Fruit fly (Drosophila melanogaster) whole organism, embryonic: ENCODE results near the gene CG32413.

Experiments used
- BtbVII ChIP-seq: fragments of 200-800 bp; sonication (Bioruptor generic); optimal IDR thresholded peaks from 3 replicates; lab custom pipeline; 2017; ENCODE audit warnings: missing biosample characterization, mild to moderate bottlenecking, missing genetic modification characterization
- CG11560 ChIP-seq: fragments of 200-800 bp; sonication (Bioruptor generic); IDR thresholded peaks from 3 replicates; pipeline ENCODE4 v1.3.6; 2022; ENCODE audit warnings: missing biosample characterization, missing genetic modification characterization
- CG12071 ChIP-seq: fragments of 200-800 bp; sonication (Bioruptor generic); optimal IDR thresholded peaks from 3 replicates; lab custom pipeline; 2018; ENCODE audit warnings: missing biosample characterization, mild to moderate bottlenecking, missing genetic modification characterization
- CG13287 ChIP-seq: fragments of 200-800 bp; sonication (Bioruptor generic); IDR thresholded peaks from 2 replicates; pipeline ENCODE4 v1.3.6; 2022; ENCODE audit warnings: missing biosample characterization, missing genetic modification characterization; ENCODE audit not compliant: partially characterized antibody
- CG15011 ChIP-seq: fragments of 200-800 bp; sonication (Bioruptor generic); optimal IDR thresholded peaks from 3 replicates; lab custom pipeline; 2018; ENCODE audit warnings: missing biosample characterization, mild to moderate bottlenecking, missing genetic modification characterization
- CG17186 ChIP-seq: fragments of 200-800 bp; sonication (Bioruptor generic); optimal IDR thresholded peaks from 3 replicates; lab custom pipeline; 2017; ENCODE audit warnings: missing biosample characterization, missing genetic modification reagents, missing genetic modification characterization
- CG17829 ChIP-seq: fragments of 200-800 bp; optimal IDR thresholded peaks from 2 replicates; lab custom pipeline; 2019; ENCODE audit warnings: missing biosample characterization, mild to moderate bottlenecking, missing genetic modification characterization, moderate library complexity
- CG2120 ChIP-seq: fragments of 200-800 bp; sonication (Bioruptor generic); optimal IDR thresholded peaks from 3 replicates; lab custom pipeline; 2016; ENCODE audit warnings: missing biosample characterization, missing genetic modification characterization
- CG30403 ChIP-seq: fragments of 200-800 bp; sonication (Bioruptor generic); optimal IDR thresholded peaks from 3 replicates; lab custom pipeline; 2016; ENCODE audit warnings: missing biosample characterization, missing genetic modification characterization
- CG32767 ChIP-seq: fragments of 200-800 bp; sonication (Bioruptor generic); IDR thresholded peaks from 2 replicates; pipeline ENCODE4 v1.3.6; 2022; ENCODE audit warnings: missing biosample characterization, missing genetic modification characterization
- CG3995 ChIP-seq: fragments of 200-800 bp; sonication (Bioruptor generic); optimal IDR thresholded peaks from 3 replicates; lab custom pipeline; 2016; ENCODE audit warnings: missing biosample characterization, missing genetic modification characterization
- CG42726 ChIP-seq: fragments of 200-800 bp; sonication (Bioruptor generic); IDR thresholded peaks from 2 replicates; pipeline ENCODE4 v1.3.6; 2022; ENCODE audit warnings: missing biosample characterization, missing genetic modification characterization; ENCODE audit not compliant: partially characterized antibody
- CG7786 ChIP-seq: fragments of 200-800 bp; sonication (Bioruptor generic); optimal IDR thresholded peaks from 2 replicates; lab custom pipeline; 2016; ENCODE audit warnings: missing biosample characterization, missing genetic modification characterization
- CG7839 ChIP-seq: fragments of 200-800 bp; sonication (Bioruptor generic); optimal IDR thresholded peaks from 3 replicates; lab custom pipeline; 2018; ENCODE audit warnings: missing biosample characterization, mild to moderate bottlenecking, missing genetic modification characterization, moderate library complexity
- CG7963 ChIP-seq: fragments of 200-800 bp; sonication (Bioruptor generic); IDR thresholded peaks from 3 replicates; pipeline ENCODE4 v1.3.6; 2022; ENCODE audit warnings: missing biosample characterization, missing genetic modification characterization; ENCODE audit not compliant: partially characterized antibody
- CG8281 ChIP-seq: fragments of 200-800 bp; sonication (Bioruptor generic); optimal IDR thresholded peaks from 2 replicates; lab custom pipeline; 2018; ENCODE audit warnings: missing biosample characterization, mild to moderate bottlenecking, missing genetic modification characterization, moderate library complexity
- Deaf1 ChIP-seq: fragments of 200-800 bp; optimal IDR thresholded peaks from 3 replicates; lab custom pipeline; 2019; ENCODE audit warnings: missing biosample characterization, mild to moderate bottlenecking, missing genetic modification characterization, moderate library complexity
- Ets97D ChIP-seq: fragments of 200-800 bp; sonication (Bioruptor generic); optimal IDR thresholded peaks from 3 replicates; lab custom pipeline; 2016; ENCODE audit warnings: missing biosample characterization, missing genetic modification characterization
- HLH3B ChIP-seq: fragments of 200-800 bp; sonication (Bioruptor generic); IDR thresholded peaks from 2 replicates; pipeline ENCODE4 v1.3.6; 2022; ENCODE audit warnings: missing biosample characterization, missing genetic modification characterization
- HLH54F ChIP-seq: fragments of 200-800 bp; sonication (Bioruptor generic); optimal IDR thresholded peaks from 3 replicates; lab custom pipeline; 2016; ENCODE audit warnings: missing biosample characterization, missing genetic modification characterization
- Hey ChIP-seq: fragments of 200-800 bp; sonication (Bioruptor generic); optimal IDR thresholded peaks from 3 replicates; lab custom pipeline; 2018; ENCODE audit warnings: missing biosample characterization, mild to moderate bottlenecking, missing genetic modification characterization
- Hmr ChIP-seq: fragments of 200-800 bp; sonication (Bioruptor generic); optimal IDR thresholded peaks from 3 replicates; lab custom pipeline; 2017; ENCODE audit warnings: mild to moderate bottlenecking, missing biosample characterization, missing genetic modification reagents, missing genetic modification characterization
- Hr3 ChIP-seq: fragments of 200-800 bp; sonication (Bioruptor generic); optimal IDR thresholded peaks from 3 replicates; lab custom pipeline; 2016; ENCODE audit warnings: missing biosample characterization, missing genetic modification characterization
- Lim3 ChIP-seq: fragments of 200-800 bp; sonication (Bioruptor generic); IDR thresholded peaks from 2 replicates; pipeline ENCODE4 v1.3.6; 2022; ENCODE audit warnings: missing biosample characterization, missing genetic modification characterization
- Lpt ChIP-seq: fragments of >200 bp; optimal IDR thresholded peaks from 2 replicates; lab custom pipeline; 2018; ENCODE audit warnings: missing biosample characterization, missing genetic modification characterization
- MESR4 ChIP-seq: fragments of 200-800 bp; sonication (Bioruptor generic); optimal IDR thresholded peaks from 2 replicates; lab custom pipeline; 2018; ENCODE audit warnings: missing biosample characterization, mild to moderate bottlenecking, missing genetic modification characterization, moderate library complexity
- Max ChIP-seq: fragments of 200-800 bp; sonication (Bioruptor generic); optimal IDR thresholded peaks from 2 replicates; lab custom pipeline; 2016; ENCODE audit warnings: missing biosample characterization, mild to moderate bottlenecking, missing genetic modification characterization
- Mes4 ChIP-seq: fragments of 200-800 bp; sonication (Bioruptor generic); optimal IDR thresholded peaks from 2 replicates; lab custom pipeline; 2016; ENCODE audit warnings: missing biosample characterization, missing genetic modification characterization
- Mrtf ChIP-seq: fragments of 200-800 bp; sonication (Bioruptor generic); IDR thresholded peaks from 3 replicates; pipeline ENCODE4 v1.3.6; 2022; ENCODE audit warnings: missing biosample characterization, missing genetic modification characterization
- Oaz ChIP-seq: fragments of 200-800 bp; sonication (Bioruptor generic); IDR thresholded peaks from 2 replicates; pipeline ENCODE4 v1.3.6; 2022; ENCODE audit warnings: missing biosample characterization, missing genetic modification characterization
- PHDP ChIP-seq: fragments of 200-800 bp; sonication (Bioruptor generic); optimal IDR thresholded peaks from 3 replicates; lab custom pipeline; 2018; ENCODE audit warnings: missing biosample characterization, mild to moderate bottlenecking, missing genetic modification characterization, moderate library complexity
- Ravus ChIP-seq: fragments of 200-800 bp; sonication (Bioruptor generic); IDR thresholded peaks from 2 replicates; pipeline ENCODE4 v1.3.6; 2022; ENCODE audit warnings: missing biosample characterization, missing genetic modification characterization
- Six4 ChIP-seq: fragments of 200-800 bp; sonication (Bioruptor generic); optimal IDR thresholded peaks from 2 replicates; lab custom pipeline; 2016; ENCODE audit warnings: missing biosample characterization, missing genetic modification characterization
- YL-1 ChIP-seq: fragments of 200-800 bp; sonication (Bioruptor generic); optimal IDR thresholded peaks from 3 replicates; lab custom pipeline; 2017; ENCODE audit warnings: missing biosample characterization, mild to moderate bottlenecking, missing genetic modification characterization
- bbx ChIP-seq: fragments of 200-800 bp; sonication (Bioruptor generic); IDR thresholded peaks from 2 replicates; pipeline ENCODE4 v1.3.6; 2022; ENCODE audit warnings: missing biosample characterization, missing genetic modification characterization; ENCODE audit not compliant: partially characterized antibody
- chif ChIP-seq, 2 experiments: fragments of 200-800 bp; sonication (Bioruptor generic); optimal IDR thresholded peaks; 3 replicates each; lab custom pipeline; 2016; ENCODE audit warnings: missing biosample characterization in 2 of 2, missing genetic modification characterization in 2 of 2
- dati ChIP-seq: fragments of 200-800 bp; sonication (Bioruptor generic); IDR thresholded peaks from 2 replicates; pipeline ENCODE4 v1.3.6; 2022; ENCODE audit warnings: missing biosample characterization, missing genetic modification characterization
- esg ChIP-seq: fragments of 200-800 bp; sonication (Bioruptor generic); conservative IDR thresholded peaks from 2 replicates; pipeline ENCODE4 v1.3.6; 2022; ENCODE audit warnings: missing biosample characterization, missing genetic modification characterization
- kni ChIP-seq: fragments of 200-800 bp; sonication (Bioruptor generic); optimal IDR thresholded peaks from 3 replicates; lab custom pipeline; 2017; ENCODE audit warnings: mild to moderate bottlenecking, missing biosample characterization, missing genetic modification reagents, missing genetic modification characterization
- mam ChIP-seq: fragments of 200-800 bp; sonication (Bioruptor generic); optimal IDR thresholded peaks from 3 replicates; lab custom pipeline; 2016; ENCODE audit warnings: missing biosample characterization, missing genetic modification characterization
- oc ChIP-seq: fragments of 200-800 bp; sonication (Bioruptor generic); optimal IDR thresholded peaks from 2 replicates; lab custom pipeline; 2018; ENCODE audit warnings: missing biosample characterization, mild to moderate bottlenecking, missing genetic modification characterization, moderate library complexity
- org-1 ChIP-seq: fragments of 200-800 bp; sonication (Bioruptor generic); optimal IDR thresholded peaks from 2 replicates; lab custom pipeline; 2017; ENCODE audit warnings: missing biosample characterization, missing genetic modification characterization
- prd ChIP-seq, 3 experiments: fragments of >200 bp in 2 of 3; fragments of 200-800 bp in 1 of 3; sonication (Bioruptor generic) in 1 of 3; optimal IDR thresholded peaks in 2 of 3; IDR thresholded peaks in 1 of 3; 2 replicates in 2 of 3; 3 replicates in 1 of 3; pipeline versions ENCODE4 v1.3.6 to Lab custom; 2017 to 2022; ENCODE audit warnings: missing biosample characterization in 1 of 3, missing genetic modification characterization in 1 of 3
- sim ChIP-seq: fragments of 200-800 bp; sonication (Bioruptor generic); IDR thresholded peaks from 2 replicates; pipeline ENCODE4 v1.3.6; 2022; ENCODE audit warnings: missing biosample characterization, missing genetic modification characterization
- slbo ChIP-seq: fragments of 200-800 bp; sonication (Bioruptor generic); IDR thresholded peaks from 2 replicates; pipeline ENCODE4 v1.3.6; 2022; ENCODE audit warnings: missing biosample characterization, missing genetic modification characterization
- tgo ChIP-seq: fragments of 200-800 bp; sonication (Bioruptor generic); IDR thresholded peaks from 3 replicates; pipeline ENCODE4 v1.3.6; 2022; ENCODE audit warnings: missing biosample characterization, missing genetic modification characterization
- tll ChIP-seq, 2 experiments: fragments of 200-800 bp in 1 of 2; fragments of >200 bp in 1 of 2; sonication (Bioruptor generic) in 1 of 2; optimal IDR thresholded peaks; 2 replicates each; lab custom pipeline; 2017 to 2019; ENCODE audit warnings: missing biosample characterization in 2 of 2, missing genetic modification characterization in 2 of 2, mild to moderate bottlenecking in 1 of 2, moderate library complexity in 1 of 2
- tup ChIP-seq: fragments of 200-800 bp; sonication (Bioruptor generic); optimal IDR thresholded peaks from 2 replicates; lab custom pipeline; 2016; ENCODE audit warnings: missing biosample characterization, mild to moderate bottlenecking, missing genetic modification characterization, moderate library complexity
- vvl ChIP-seq: fragments of 200-800 bp; sonication (Bioruptor generic); IDR thresholded peaks from 2 replicates; pipeline ENCODE4 v1.3.6; 2022; ENCODE audit warnings: missing biosample characterization, missing genetic modification characterization
- zen ChIP-seq: fragments of 200-800 bp; sonication (Bioruptor generic); optimal IDR thresholded peaks from 3 replicates; lab custom pipeline; 2018; ENCODE audit warnings: missing biosample characterization, mild to moderate bottlenecking, missing genetic modification characterization, moderate library complexity

CG32413 gene

dm6 chr3L:5922005-5922685, 18.3 kb upstream of the CG32413 start, which contains the start of gene CG32407 (continued):
- TF ChIP-seq chif (GFP tag; optimal IDR thresholded peaks at IDR 0.05; lab: Kevin White, UChicago) = no peak
- TF ChIP-seq HLH54F (GFP tag; lab: Kevin White, UChicago) = no peak
- no peak for TF ChIP-seq Mes4 (GFP tag; lab: Kevin White, UChicago)
- no peak for TF ChIP-seq Hr3 (GFP tag; lab: Kevin White, UChicago)
- TF ChIP-seq mam = no peak
- TF ChIP-seq CG17186 = no peak
- TF ChIP-seq zen = no peak
- TF ChIP-seq BtbVII (GFP tag; lab: Kevin White, UChicago) = no peak
- TF ChIP-seq Ets97D = no peak
- TF ChIP-seq dati (GFP tag; lab: Robert Waterston, UW) = no peak
- no peak for TF ChIP-seq sim (GFP tag; lab: Robert Waterston, UW)
- no peak for TF ChIP-seq tup
- no peak for TF ChIP-seq CG7786 (GFP tag; lab: Kevin White, UChicago)
- no peak for TF ChIP-seq org-1 (GFP tag; lab: Kevin White, UChicago)
- TF ChIP-seq MESR4 (GFP tag; lab: Kevin White, UChicago) = no peak
- TF ChIP-seq CG7839 (tag; lab: Kevin White, UChicago) = no peak
- no peak for TF ChIP-seq CG32767 (GFP tag; lab: Robert Waterston, UW)
- TF ChIP-seq CG42726 = no peak
- no peak for TF ChIP-seq YL-1 (GFP tag; lab: Kevin White, UChicago)
- no peak for TF ChIP-seq CG3995 (GFP tag; lab: Kevin White, UChicago)
- TF ChIP-seq Mrtf (GFP tag; lab: Robert Waterston, UW) = no peak
- no peak for TF ChIP-seq CG13287 (GFP tag; lab: Robert Waterston, UW)
- TF ChIP-seq Six4 = no peak
- no peak for TF ChIP-seq CG11560 (tag; lab: Robert Waterston, UW)
- no peak for TF ChIP-seq CG15011
- no peak for TF ChIP-seq Lim3 (GFP tag; lab: Robert Waterston, UW)
- no peak for TF ChIP-seq Oaz (GFP tag; lab: Robert Waterston, UW)
- no peak for TF ChIP-seq vvl (GFP tag; lab: Robert Waterston, UW)
- no peak for TF ChIP-seq prd (optimal IDR thresholded peaks at IDR 0.05; lab: Kevin White, UChicago)
- no peak for TF ChIP-seq prd (GFP tag; IDR thresholded peaks at IDR 0.05; lab: Robert Waterston, UW)
- TF ChIP-seq Deaf1 (tag; lab: Kevin White, UChicago) = peak; percentile 40
- TF ChIP-seq PHDP (tag; lab: Kevin White, UChicago) = no peak
- TF ChIP-seq esg = no peak
- TF ChIP-seq CG30403 (GFP tag; lab: Kevin White, UChicago) = no peak
- peak; percentile 9 for TF ChIP-seq CG12071 (GFP tag; lab: Kevin White, UChicago)
- no peak for TF ChIP-seq HLH3B (GFP tag; lab: Robert Waterston, UW)
- TF ChIP-seq kni (GFP tag; lab: Kevin White, UChicago) = no peak
- peak; percentile 53 for TF ChIP-seq Hey
- TF ChIP-seq Hmr (GFP tag; lab: Kevin White, UChicago) = no peak
- no peak for TF ChIP-seq oc (tag; lab: Kevin White, UChicago)
- TF ChIP-seq CG2120 = no peak
- no peak for TF ChIP-seq CG7963
- no peak for TF ChIP-seq tll (GFP tag; optimal IDR thresholded peaks at IDR 0.05; lab: Kevin White, UChicago)
- TF ChIP-seq CG8281 (tag; lab: Kevin White, UChicago) = peak; percentile 87
- no peak for TF ChIP-seq slbo (GFP tag; lab: Robert Waterston, UW)
- no peak for TF ChIP-seq CG17829 (tag; lab: Kevin White, UChicago)
- no peak for TF ChIP-seq Max (GFP tag; lab: Kevin White, UChicago)
- no peak for TF ChIP-seq Lpt (GFP tag; lab: Kevin White, UChicago)
- no peak for TF ChIP-seq Ravus
- no peak for TF ChIP-seq tgo (GFP tag; lab: Robert Waterston, UW)
- TF ChIP-seq bbx = no peak
